Fruit fly (Drosophila melanogaster): ENCODE data around the gene CG4617.

Gene CG4617

DNA sequence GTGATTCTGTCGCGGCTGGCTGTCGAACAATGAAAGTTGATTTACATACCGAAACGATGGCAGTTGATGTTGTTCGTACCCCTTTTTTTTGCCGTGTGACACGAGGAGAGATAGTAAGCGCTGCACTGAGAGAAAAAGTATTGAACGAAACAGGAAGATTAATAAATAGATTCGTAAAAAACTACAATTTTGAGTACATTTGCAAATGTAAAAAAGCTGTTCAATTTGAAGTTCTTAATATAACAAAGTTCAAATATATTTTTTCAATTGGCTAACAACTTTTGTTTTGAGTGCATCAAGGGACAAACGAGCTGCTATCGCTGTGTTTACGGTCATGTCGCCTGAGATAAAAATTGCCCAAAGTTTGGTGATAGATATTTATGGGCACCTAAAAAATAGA is 17.7 kb upstream of the CG4617 start (continued):
- TF ChIP-seq unpg (GFP tag; optimal IDR thresholded peaks at IDR 0.05) (peak; percentile 11), Gug (GFP tag; IDR thresholded peaks at IDR 0.05) (no peak), row (GFP tag; IDR thresholded peaks at IDR 0.05) (peak; percentile 46; the same call in 2 of the 3 replicates), CG13775 (GFP tag; optimal IDR thresholded peaks at IDR 0.05) (no peak), pho (GFP tag; optimal IDR thresholded peaks at IDR 0.05) (no peak), rib (GFP tag; IDR thresholded peaks at IDR 0.05) (no peak), chif (GFP tag; optimal IDR thresholded peaks at IDR 0.05) (no peak), jing (GFP tag; optimal IDR thresholded peaks at IDR 0.05) (no peak), croc (GFP tag; conservative IDR thresholded peaks at IDR 0.05) (no peak), CG1602 (GFP tag; optimal IDR thresholded peaks at IDR 0.05) (no peak), maf-S (GFP tag; optimal IDR thresholded peaks at IDR 0.05) (no peak), ttk (GFP tag; IDR thresholded peaks at IDR 0.05) (no peak), CG11398 (GFP tag; optimal IDR thresholded peaks at IDR 0.05) (no peak), CG18011 (GFP tag; optimal IDR thresholded peaks at IDR 0.05) (no peak), ase (GFP tag; IDR thresholded peaks at IDR 0.05) (no peak), jigr1 (GFP tag; IDR thresholded peaks at IDR 0.05) (no peak), nerfin-1 (tag; optimal IDR thresholded peaks at IDR 0.05) (no peak), Fer3 (tag; optimal IDR thresholded peaks at IDR 0.05) (no peak), chn (GFP tag; optimal IDR thresholded peaks at IDR 0.05) (no peak), caup (GFP tag; optimal IDR thresholded peaks at IDR 0.05; ENCODE audit: severe bottlenecking) (no peak), CG12744 (GFP tag; optimal IDR thresholded peaks at IDR 0.05) (no peak), NFAT (GFP tag; IDR thresholded peaks at IDR 0.05) (no peak), Dip3 (GFP tag; optimal IDR thresholded peaks at IDR 0.05) (no peak), CG16813 (GFP tag; IDR thresholded peaks at IDR 0.05; ENCODE audit: partially characterized antibody) (no peak), tgo (GFP tag; IDR thresholded peaks at IDR 0.05) (no peak), CG12299 (tag; optimal IDR thresholded peaks at IDR 0.05) (no peak), p53 (GFP tag; optimal IDR thresholded peaks at IDR 0.05) (no peak), CG14014 (GFP tag; IDR thresholded peaks at IDR 0.05) (no peak), trh (GFP tag; optimal IDR thresholded peaks at IDR 0.05) (no peak), CG12236 (GFP tag; optimal IDR thresholded peaks at IDR 0.05) (no peak), CG15696 (tag; optimal IDR thresholded peaks at IDR 0.05) (peak; percentile 10), CG16815 (GFP tag; optimal IDR thresholded peaks at IDR 0.05) (no peak), CG31224 (GFP tag; IDR thresholded peaks at IDR 0.05) (no peak), Blimp-1 (GFP tag; optimal IDR thresholded peaks at IDR 0.05) (peak; percentile 19), Atf-2 (GFP tag; optimal IDR thresholded peaks at IDR 0.05) (no peak), grn (GFP tag; optimal IDR thresholded peaks at IDR 0.05) (no peak), wor (GFP tag; IDR thresholded peaks at IDR 0.05) (no peak), CG13123 (GFP tag; optimal IDR thresholded peaks at IDR 0.05) (no peak), ham (GFP tag; IDR thresholded peaks at IDR 0.05) (no peak), pfk (GFP tag; optimal IDR thresholded peaks at IDR 0.05) (no peak), CG11093 (GFP tag; IDR thresholded peaks at IDR 0.05) (no peak), Elba2 (GFP tag; optimal IDR thresholded peaks at IDR 0.05) (no peak), pnt (GFP tag; optimal IDR thresholded peaks at IDR 0.05) (no peak), zen2 (GFP tag; IDR thresholded peaks at IDR 0.05; ENCODE audit: partially characterized antibody) (no peak), CG16779 (GFP tag; IDR thresholded peaks at IDR 0.05) (no peak), B-H1 (GFP tag; IDR thresholded peaks at IDR 0.05) (no peak), CG17829 (tag; optimal IDR thresholded peaks at IDR 0.05) (peak; percentile 18), CG6854 (GFP tag; optimal IDR thresholded peaks at IDR 0.05) (no peak), aop (GFP tag; IDR thresholded peaks at IDR 0.05) (no peak), CG13296 (GFP tag; optimal IDR thresholded peaks at IDR 0.05) (no peak), Gsc (GFP tag; IDR thresholded peaks at IDR 0.05) (no peak), CG14667 (GFP tag; IDR thresholded peaks at IDR 0.05) (no peak), Fer2 (tag; optimal IDR thresholded peaks at IDR 0.05) (no peak)

Measured in whole organism, embryonic.